Worm (Caenorhabditis elegans) whole organism, L4 larva: ENCODE results near the gene col-129.

Source experiments
- aly-2 ChIP-seq: sonication (generic microtip); optimal IDR thresholded peaks from 2 replicates; lab custom pipeline; 2018; ENCODE audit warnings: missing biosample characterization, missing genetic modification characterization
- ceh-82 ChIP-seq: sonication (generic microtip); optimal IDR thresholded peaks from 2 replicates; lab custom pipeline; 2017; ENCODE audit warnings: missing biosample characterization, missing genetic modification characterization
- duxl-1 ChIP-seq: sonication (generic microtip); optimal IDR thresholded peaks from 2 replicates; lab custom pipeline; 2016; ENCODE audit warnings: mild to moderate bottlenecking, missing genetic modification characterization, moderate library complexity, missing compliant biosample characterization; ENCODE audit not compliant: poor library complexity
- lin-13 ChIP-seq: fragments of 150-350 bp; optimal IDR thresholded peaks from 2 replicates; lab custom pipeline; 2014; ENCODE audit warnings: missing biosample characterization, missing genetic modification reagents, missing genetic modification characterization
- lin-15B ChIP-seq: fragments of 150-350 bp; sonication (generic microtip); optimal IDR thresholded peaks from 3 replicates; lab custom pipeline; 2014; ENCODE audit warnings: missing biosample characterization, missing genetic modification characterization
- lin-39 ChIP-seq: fragments of 150-350 bp; optimal IDR thresholded peaks from 2 replicates; lab custom pipeline; 2014; ENCODE audit warnings: missing biosample characterization, missing genetic modification reagents, missing genetic modification characterization
- mep-1 ChIP-seq: fragments of 150-350 bp; sonication (generic microtip); optimal IDR thresholded peaks from 3 replicates; lab custom pipeline; 2014; ENCODE audit warnings: missing biosample characterization, missing genetic modification characterization
- nhr-102 ChIP-seq: sonication (generic microtip); optimal IDR thresholded peaks from 2 replicates; lab custom pipeline; 2016; ENCODE audit warnings: mild to moderate bottlenecking, missing genetic modification characterization, moderate library complexity, missing compliant biosample characterization
- pqm-1 ChIP-seq: sonication (generic microtip); optimal IDR thresholded peaks from 2 replicates; lab custom pipeline; 2017; ENCODE audit warnings: missing biosample characterization, missing genetic modification characterization
- spr-1 ChIP-seq: sonication (generic microtip); optimal IDR thresholded peaks from 2 replicates; lab custom pipeline; 2016; ENCODE audit warnings: mild to moderate bottlenecking, missing genetic modification characterization, missing compliant biosample characterization

- TF ChIP-seq duxl-1 (tag; lab: Kevin White, UChicago) (no peak), ceh-82 (tag; lab: Kevin White, UChicago) (no peak), spr-1 (tag; lab: Kevin White, UChicago) (no peak), pqm-1 (no peak), lin-13 (no peak), aly-2 (tag; lab: Kevin White, UChicago) (no peak), nhr-102 (tag; lab: Kevin White, UChicago) (no peak), lin-15B (tag; lab: Kevin White, UChicago) (no peak), lin-39 (tag; lab: Kevin White, UChicago) (no peak), mep-1 (tag; lab: Kevin White, UChicago) (no peak)
Measured at ce11 chrIV:12120536-12120935, 10.3 kb upstream of the col-129 start.
